Worm (Caenorhabditis elegans) whole organism, mixed stage, embryonic: ENCODE data around the gene K10D11.2.

Source experiments
- M03D4.4 ChIP-seq: sonication (generic microtip); optimal IDR thresholded peaks from 2 replicates; lab custom pipeline; 2017; ENCODE audit warnings: mild to moderate bottlenecking, missing genetic modification characterization, missing compliant biosample characterization
- bed-3 ChIP-seq: fragments of 200-800 bp; sonication (Bioruptor generic); optimal IDR thresholded peaks from 3 replicates; lab custom pipeline; 2018; ENCODE audit warnings: mild to moderate bottlenecking, missing genetic modification characterization, moderate library complexity, missing compliant biosample characterization
- ceh-39 ChIP-seq: fragments of 150-350 bp; optimal IDR thresholded peaks from 2 replicates; lab custom pipeline; 2014; ENCODE audit warnings: missing biosample characterization, missing genetic modification characterization
- ceh-43 ChIP-seq: fragments of 200-800 bp; sonication (Bioruptor generic); optimal IDR thresholded peaks from 2 replicates; lab custom pipeline; 2018; ENCODE audit warnings: mild to moderate bottlenecking, missing genetic modification characterization, moderate library complexity, missing compliant biosample characterization
- ceh-83 ChIP-seq: fragments of 200-800 bp; sonication (Bioruptor generic); optimal IDR thresholded peaks from 2 replicates; lab custom pipeline; 2018; ENCODE audit warnings: mild to moderate bottlenecking, missing genetic modification characterization, missing compliant biosample characterization
- ces-1 ChIP-seq: fragments of 150-350 bp; optimal IDR thresholded peaks from 2 replicates; lab custom pipeline; 2014; ENCODE audit warnings: missing biosample characterization, missing genetic modification reagents, missing genetic modification characterization
- cnd-1 ChIP-seq: fragments of 200-800 bp; sonication (Bioruptor generic); optimal IDR thresholded peaks from 2 replicates; lab custom pipeline; 2018; ENCODE audit warnings: mild to moderate bottlenecking, missing genetic modification characterization, missing compliant biosample characterization
- drap-1 ChIP-seq: fragments of 200-800 bp; sonication (Bioruptor generic); optimal IDR thresholded peaks from 3 replicates; lab custom pipeline; 2018; ENCODE audit warnings: mild to moderate bottlenecking, missing genetic modification characterization, missing compliant biosample characterization
- flh-1 ChIP-seq: fragments of 200-800 bp; sonication (Bioruptor generic); optimal IDR thresholded peaks from 2 replicates; lab custom pipeline; 2018; ENCODE audit warnings: mild to moderate bottlenecking, missing genetic modification characterization, moderate library complexity, missing compliant biosample characterization
- ham-2 ChIP-seq: fragments of 200-800 bp; sonication (Bioruptor generic); optimal IDR thresholded peaks from 2 replicates; lab custom pipeline; 2018; ENCODE audit warnings: mild to moderate bottlenecking, missing genetic modification characterization, missing compliant biosample characterization
- hlh-1 ChIP-seq: fragments of 150-350 bp; optimal IDR thresholded peaks from 2 replicates; lab custom pipeline; 2014; ENCODE audit warnings: missing biosample characterization, missing genetic modification reagents, missing genetic modification characterization
- lin-13 ChIP-seq: fragments of 150-350 bp; optimal IDR thresholded peaks from 2 replicates; lab custom pipeline; 2014; ENCODE audit warnings: missing biosample characterization, missing genetic modification characterization
- lin-32 ChIP-seq: fragments of 200-800 bp; sonication (Bioruptor generic); optimal IDR thresholded peaks from 2 replicates; lab custom pipeline; 2018; ENCODE audit warnings: mild to moderate bottlenecking, missing genetic modification characterization, missing compliant biosample characterization
- lsy-2 ChIP-seq: fragments of 150-350 bp; optimal IDR thresholded peaks from 2 replicates; lab custom pipeline; 2014; ENCODE audit warnings: missing biosample characterization, missing genetic modification characterization
- mep-1 ChIP-seq: fragments of 150-350 bp; optimal IDR thresholded peaks from 2 replicates; lab custom pipeline; 2017; ENCODE audit warnings: missing biosample characterization, missing genetic modification reagents, missing genetic modification characterization, inconsistent platforms
- mls-2 ChIP-seq: sonication (generic microtip); optimal IDR thresholded peaks from 2 replicates; lab custom pipeline; 2016; ENCODE audit warnings: mild to moderate bottlenecking, missing genetic modification characterization, moderate library complexity, missing compliant biosample characterization
- nhr-12 ChIP-seq: fragments of 150-350 bp; optimal IDR thresholded peaks from 2 replicates; lab custom pipeline; 2014; ENCODE audit warnings: missing biosample characterization, missing genetic modification characterization
- nhr-2 ChIP-seq: fragments of 150-350 bp; optimal IDR thresholded peaks from 2 replicates; lab custom pipeline; 2014; ENCODE audit warnings: missing biosample characterization, missing genetic modification characterization
- nhr-76 ChIP-seq: sonication (generic microtip); optimal IDR thresholded peaks from 2 replicates; lab custom pipeline; 2017; ENCODE audit warnings: missing biosample characterization, missing genetic modification characterization
- sem-2 ChIP-seq: fragments of 200-800 bp; sonication (Bioruptor generic); optimal IDR thresholded peaks from 2 replicates; lab custom pipeline; 2018; ENCODE audit warnings: mild to moderate bottlenecking, missing genetic modification characterization, missing compliant biosample characterization
- snpc-4 ChIP-seq: fragments of 150-350 bp; optimal IDR thresholded peaks from 2 replicates; lab custom pipeline; 2014; ENCODE audit warnings: missing biosample characterization, missing genetic modification characterization
- sptf-1 ChIP-seq: sonication (generic microtip); optimal IDR thresholded peaks from 2 replicates; lab custom pipeline; 2017; ENCODE audit warnings: mild to moderate bottlenecking, missing genetic modification characterization, moderate library complexity, missing compliant biosample characterization
- tbx-8 ChIP-seq: fragments of 200-800 bp; sonication (Bioruptor generic); optimal IDR thresholded peaks from 2 replicates; lab custom pipeline; 2018; ENCODE audit warnings: mild to moderate bottlenecking, missing genetic modification characterization, moderate library complexity, missing compliant biosample characterization
- unc-120 ChIP-seq: sonication (generic microtip); optimal IDR thresholded peaks from 2 replicates; lab custom pipeline; 2017; ENCODE audit warnings: missing genetic modification characterization, missing compliant biosample characterization; ENCODE audit not compliant: poor library complexity, severe bottlenecking
- unc-39 ChIP-seq: fragments of 150-350 bp; optimal IDR thresholded peaks from 2 replicates; lab custom pipeline; 2014; ENCODE audit warnings: missing biosample characterization, missing genetic modification characterization
- unc-62 ChIP-seq: fragments of 150-350 bp; optimal IDR thresholded peaks from 2 replicates; lab custom pipeline; 2014; ENCODE audit warnings: missing biosample characterization, missing genetic modification reagents, missing genetic modification characterization
- zip-8 ChIP-seq: fragments of 150-350 bp; optimal IDR thresholded peaks from 2 replicates; lab custom pipeline; 2014; ENCODE audit warnings: missing biosample characterization, missing genetic modification characterization

Gene K10D11.2

ce11 chrIV:13027801-13028641 lies 49.2 kb downstream of the K10D11.2 start:
- TF ChIP-seq ces-1 (GFP tag; lab: Kevin White, UChicago) (peak; percentile 75), lin-32 (GFP tag; lab: Kevin White, UChicago) (no peak), unc-62 (GFP tag; lab: Kevin White, UChicago) (peak; percentile 10), mls-2 (peak; percentile 62), zip-8 (no peak)

- TF ChIP-seq unc-39 (tag; lab: Kevin White, UChicago) = peak; percentile 93
- peak; percentile 2 for TF ChIP-seq ham-2 (GFP tag; lab: Kevin White, UChicago)
- no peak for TF ChIP-seq nhr-12
- no peak for TF ChIP-seq ces-1 (GFP tag; lab: Kevin White, UChicago)
- TF ChIP-seq, all 35 proteins: peak for 2
Observed at ce11 chrIV:13028746-13029673, 50.2 kb downstream of the K10D11.2 start.

ce11 chrIV:13029674-13030466 lies 51.1 kb downstream of the K10D11.2 start:
- TF ChIP-seq nhr-12 (peak; percentile 43), mls-2 (peak; percentile 46), lin-13 (tag; lab: Kevin White, UChicago) (peak; percentile 22), hlh-1 (peak; percentile 18), M03D4.4 (peak; percentile 9), snpc-4 (tag; lab: Kevin White, UChicago) (no peak), lin-32 (GFP tag; lab: Kevin White, UChicago) (peak; percentile 73), nhr-76 (tag; lab: Kevin White, UChicago) (no peak), unc-39 (tag; lab: Kevin White, UChicago) (no peak), drap-1 (peak; percentile 40), ceh-83 (GFP tag; lab: Kevin White, UChicago) (peak; percentile 60), cnd-1 (tag; lab: Kevin White, UChicago) (peak; percentile 93), ceh-39 (peak; percentile 1), tbx-8 (GFP tag; lab: Kevin White, UChicago) (no peak), nhr-2 (peak; percentile 20), ham-2 (GFP tag; lab: Kevin White, UChicago) (peak; percentile 60), ces-1 (GFP tag; lab: Kevin White, UChicago) (peak; percentile 46), sptf-1 (peak; percentile 45), ceh-43 (GFP tag; lab: Kevin White, UChicago) (no peak), unc-120 (tag; lab: Kevin White, UChicago) (peak; percentile 48), unc-62 (GFP tag; lab: Kevin White, UChicago) (peak; percentile 50)

ce11 chrIV:13030467-13031299 lies 51.9 kb downstream of the K10D11.2 start:
- TF ChIP-seq ceh-83 (GFP tag; lab: Kevin White, UChicago) (no peak), bed-3 (GFP tag; lab: Kevin White, UChicago) (no peak), M03D4.4 (no peak), lsy-2 (tag; lab: Kevin White, UChicago) (no peak), hlh-1 (peak; percentile 64), flh-1 (GFP tag; lab: Kevin White, UChicago) (no peak), unc-120 (tag; lab: Kevin White, UChicago) (no peak), unc-39 (tag; lab: Kevin White, UChicago) (no peak), snpc-4 (tag; lab: Kevin White, UChicago) (no peak), sptf-1 (no peak), nhr-2 (no peak), mep-1 (no peak), ceh-43 (GFP tag; lab: Kevin White, UChicago) (no peak), mls-2 (no peak), lin-32 (GFP tag; lab: Kevin White, UChicago) (no peak), ham-2 (GFP tag; lab: Kevin White, UChicago) (no peak), sem-2 (GFP tag; lab: Kevin White, UChicago) (peak; percentile 4), cnd-1 (tag; lab: Kevin White, UChicago) (peak; percentile 56)
